Fruit fly (Drosophila melanogaster) whole organism, pupa: ENCODE measurements around the gene CG18404.

ENCODE experiments used
- CG13204 ChIP-seq: fragments of 200-800 bp; sonication (Bioruptor generic); optimal IDR thresholded peaks from 2 replicates; lab custom pipeline; 2018; ENCODE audit warnings: missing biosample characterization, mild to moderate bottlenecking, missing genetic modification characterization, moderate library complexity
- CG15710 ChIP-seq: fragments of 200-800 bp; sonication (Bioruptor generic); optimal IDR thresholded peaks from 2 replicates; lab custom pipeline; 2018; ENCODE audit warnings: missing biosample characterization, mild to moderate bottlenecking, missing genetic modification characterization, moderate library complexity
- CG17806 ChIP-seq: fragments of 200-800 bp; sonication (Bioruptor generic); optimal IDR thresholded peaks from 2 replicates; lab custom pipeline; 2018; ENCODE audit warnings: missing biosample characterization, mild to moderate bottlenecking, missing genetic modification characterization, moderate library complexity
- CG8159 ChIP-seq: fragments of 200-800 bp; sonication (Bioruptor generic); optimal IDR thresholded peaks from 3 replicates; lab custom pipeline; 2018; ENCODE audit warnings: missing biosample characterization, mild to moderate bottlenecking, missing genetic modification characterization, moderate library complexity
- CG8301 ChIP-seq: fragments of 200-800 bp; sonication (Bioruptor generic); optimal IDR thresholded peaks from 2 replicates; lab custom pipeline; 2018; ENCODE audit warnings: missing biosample characterization, mild to moderate bottlenecking, missing genetic modification characterization
- Pif1A ChIP-seq: fragments of 200-800 bp; sonication (Bioruptor generic); optimal IDR thresholded peaks from 3 replicates; lab custom pipeline; 2016; ENCODE audit warnings: missing biosample characterization, missing genetic modification characterization
- Pif1B ChIP-seq: fragments of 200-800 bp; sonication (Bioruptor generic); optimal IDR thresholded peaks from 3 replicates; lab custom pipeline; 2016; ENCODE audit warnings: missing biosample characterization, missing genetic modification characterization
- fd96Ca ChIP-seq: fragments of 200-800 bp; sonication (Bioruptor generic); IDR thresholded peaks from 3 replicates; pipeline ENCODE4 v1.3.6; 2022; ENCODE audit warnings: missing biosample characterization, missing genetic modification characterization

- TF ChIP-seq CG13204 (GFP tag; lab: Kevin White, UChicago), result no peak
- TF ChIP-seq CG17806, result no peak
- no peak for TF ChIP-seq Pif1B
- no peak for TF ChIP-seq CG15710 (tag; lab: Kevin White, UChicago)
- TF ChIP-seq fd96Ca, result no peak
- TF ChIP-seq CG8159 (tag; lab: Kevin White, UChicago), result no peak
- TF ChIP-seq CG8301 (tag; lab: Kevin White, UChicago), result no peak
- no peak for TF ChIP-seq Pif1A (GFP tag; lab: Kevin White, UChicago)
Observed at dm6 chr3R:30204004-30204603, 48.9 kb upstream of the CG18404 start.
